Fruit fly (Drosophila melanogaster): Measurements from ENCODE around the gene Hexim.

DNA sequence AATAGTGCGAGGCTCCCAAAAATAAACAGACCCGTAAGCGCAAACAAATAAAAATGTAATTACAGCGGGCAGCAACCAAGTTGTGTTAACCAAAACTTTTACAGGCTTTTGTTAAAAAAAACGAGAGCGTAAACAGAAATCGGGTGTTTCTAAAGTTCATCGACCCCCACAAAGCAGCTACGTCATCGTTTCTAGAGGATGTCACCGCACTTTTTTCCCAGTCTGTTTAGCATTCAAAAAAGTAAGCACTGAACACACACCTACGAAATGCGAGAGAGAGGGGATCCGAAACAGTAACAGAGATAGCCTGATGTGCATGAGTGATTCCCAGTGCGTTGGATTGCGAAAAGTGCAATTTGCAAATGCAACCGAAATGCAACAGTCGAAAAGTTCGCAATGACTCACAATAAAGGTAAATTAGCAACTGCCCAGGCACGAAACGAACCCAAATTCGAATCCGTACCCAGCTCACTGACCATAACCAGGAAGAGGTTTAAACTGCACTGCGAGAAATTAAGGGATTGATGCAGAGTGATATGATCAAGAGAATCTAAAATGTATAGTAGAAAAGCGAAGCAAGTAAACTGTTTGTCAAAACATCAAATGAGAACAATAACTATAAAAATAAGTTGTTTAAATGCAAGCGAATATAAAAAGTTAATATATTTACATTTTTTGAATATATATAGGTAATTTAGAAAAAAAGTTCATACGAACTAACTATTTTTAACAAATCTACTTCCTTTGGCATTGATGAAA is 32.0 kb downstream of the Hexim start:
- TF ChIP-seq Eip75B (GFP tag; optimal IDR thresholded peaks at IDR 0.05) = peak; percentile 13
- no peak for TF ChIP-seq CG11762 (GFP tag; optimal IDR thresholded peaks at IDR 0.05; ENCODE audit: insufficient read depth)
- peak; percentile 14 to 52 for TF ChIP-seq ss (GFP tag; optimal IDR thresholded peaks at IDR 0.05)
- peak in 1 of 2 experiments; percentile 69 for TF ChIP-seq salr (GFP tag; optimal IDR thresholded peaks at IDR 0.05)
- no peak for TF ChIP-seq Hr38 (GFP tag; optimal IDR thresholded peaks at IDR 0.05)

Measured in whole organism, prepupa.